Fruit fly (Drosophila melanogaster): ENCODE results near the gene GstD2.

DNA sequence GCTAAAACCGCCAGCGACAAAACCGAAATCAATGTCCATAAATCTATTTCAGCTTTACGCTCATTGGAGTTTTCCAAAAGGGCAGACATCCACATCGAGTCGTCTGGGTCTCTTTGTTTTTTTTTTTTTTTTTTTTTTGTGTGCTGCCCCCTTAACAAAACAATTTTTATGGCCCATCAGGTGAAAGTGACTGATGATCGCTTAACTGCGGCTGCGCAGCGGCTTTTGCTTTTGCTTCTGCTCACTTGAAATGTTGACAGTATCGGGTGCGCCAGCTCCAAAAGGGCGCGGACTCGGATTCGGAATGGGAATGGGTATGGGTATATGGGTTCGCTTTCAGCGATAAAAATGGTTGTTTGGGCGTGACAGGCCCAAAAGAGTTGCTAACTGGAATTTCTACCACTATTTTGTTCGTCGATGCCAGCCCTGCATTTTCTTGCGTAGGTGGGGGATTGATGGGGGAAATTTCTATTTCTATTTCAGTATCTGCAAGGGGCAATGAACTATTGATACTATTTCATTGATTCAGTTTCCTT, 9.7 kb upstream of the GstD2 start:
- TF ChIP-seq CG14711 (tag; optimal IDR thresholded peaks at IDR 0.05) (no peak), kay (GFP tag; ENCODE audit: borderline replicate concordance) (no peak), CG33017 (tag; optimal IDR thresholded peaks at IDR 0.05) (no peak), toe (GFP tag; optimal IDR thresholded peaks at IDR 0.05) (no peak), cic (GFP tag; optimal IDR thresholded peaks at IDR 0.05) (no peak), Hr96 (GFP tag; optimal IDR thresholded peaks at IDR 0.05) (no peak), pad (GFP tag; optimal IDR thresholded peaks at IDR 0.05) (no peak), tj (GFP tag; optimal IDR thresholded peaks at IDR 0.05) (no peak), CG12768 (GFP tag; optimal IDR thresholded peaks at IDR 0.05) (no peak)
